Fruit fly (Drosophila melanogaster) whole organism, embryonic: ENCODE measurements around the gene CAH3.
A peak's percentile ranks its signal among the peaks of the same experiment; 100 is the strongest.

Source experiments
- CG10267 ChIP-seq: fragments of 200-800 bp; sonication (Bioruptor generic); optimal IDR thresholded peaks from 2 replicates; lab custom pipeline; 2018; ENCODE audit warnings: missing biosample characterization, mild to moderate bottlenecking, missing genetic modification characterization, moderate library complexity
- CG11085 ChIP-seq: fragments of 200-800 bp; sonication (Bioruptor generic); IDR thresholded peaks from 2 replicates; pipeline ENCODE4 v1.3.6; 2022; ENCODE audit warnings: missing biosample characterization, missing genetic modification characterization
- CG11723 ChIP-seq: fragments of 200-800 bp; sonication (Bioruptor generic); optimal IDR thresholded peaks from 2 replicates; lab custom pipeline; 2017; ENCODE audit warnings: missing biosample characterization, mild to moderate bottlenecking, missing genetic modification characterization
- CG13296 ChIP-seq: fragments of 200-800 bp; sonication (Bioruptor generic); optimal IDR thresholded peaks from 3 replicates; lab custom pipeline; 2018; ENCODE audit warnings: missing biosample characterization, mild to moderate bottlenecking, missing genetic modification characterization
- CG13894 ChIP-seq: fragments of 200-800 bp; sonication (Bioruptor generic); optimal IDR thresholded peaks from 3 replicates; lab custom pipeline; 2018; ENCODE audit warnings: missing biosample characterization, mild to moderate bottlenecking, missing genetic modification characterization, moderate library complexity
- CG1792 ChIP-seq: fragments of 200-800 bp; sonication (Bioruptor generic); optimal IDR thresholded peaks from 2 replicates; lab custom pipeline; 2016; ENCODE audit warnings: missing biosample characterization, missing genetic modification characterization
- CG18599 ChIP-seq: fragments of 200-800 bp; sonication (Bioruptor generic); optimal IDR thresholded peaks from 3 replicates; lab custom pipeline; 2017; ENCODE audit warnings: missing biosample characterization, missing genetic modification characterization, mild to moderate bottlenecking, moderate library complexity, missing genetic modification reagents
- CG2889 ChIP-seq: fragments of 200-800 bp; sonication (Bioruptor generic); IDR thresholded peaks from 3 replicates; pipeline ENCODE4 v1.3.6; 2022; ENCODE audit warnings: missing biosample characterization, missing genetic modification characterization
- CG3065 ChIP-seq: fragments of 200-800 bp; sonication (Bioruptor generic); optimal IDR thresholded peaks from 2 replicates; lab custom pipeline; 2016; ENCODE audit warnings: missing biosample characterization, missing genetic modification characterization
- CG3163 ChIP-seq: fragments of 200-800 bp; sonication (Bioruptor generic); optimal IDR thresholded peaks from 3 replicates; lab custom pipeline; 2016; ENCODE audit warnings: missing biosample characterization, missing genetic modification characterization
- CG4617 ChIP-seq: fragments of 200-800 bp; sonication (Bioruptor generic); optimal IDR thresholded peaks from 3 replicates; lab custom pipeline; 2016; ENCODE audit warnings: missing biosample characterization, missing genetic modification characterization, borderline replicate concordance
- CG6689 ChIP-seq: fragments of 200-800 bp; sonication (Bioruptor generic); IDR thresholded peaks from 2 replicates; pipeline ENCODE4 v1.3.6; 2022; ENCODE audit warnings: missing biosample characterization, missing genetic modification characterization
- CG6765 ChIP-seq: fragments of 200-800 bp; sonication (Bioruptor generic); optimal IDR thresholded peaks from 3 replicates; lab custom pipeline; 2017; ENCODE audit warnings: missing biosample characterization, mild to moderate bottlenecking, missing genetic modification characterization
- CG8281 ChIP-seq: fragments of 200-800 bp; sonication (Bioruptor generic); optimal IDR thresholded peaks from 2 replicates; lab custom pipeline; 2018; ENCODE audit warnings: missing biosample characterization, mild to moderate bottlenecking, missing genetic modification characterization, moderate library complexity
- CHES-1-like ChIP-seq: fragments of 200-800 bp; sonication (Bioruptor generic); optimal IDR thresholded peaks from 2 replicates; lab custom pipeline; 2016; ENCODE audit warnings: missing biosample characterization, missing genetic modification characterization
- Chrac-16 ChIP-seq: fragments of 200-800 bp; sonication (Bioruptor generic); optimal IDR thresholded peaks from 3 replicates; lab custom pipeline; 2016; ENCODE audit warnings: missing biosample characterization, missing genetic modification characterization
- CrebB ChIP-seq: fragments of 200-800 bp; sonication (Bioruptor generic); optimal IDR thresholded peaks from 3 replicates; lab custom pipeline; 2018; ENCODE audit warnings: missing biosample characterization, mild to moderate bottlenecking, missing genetic modification characterization
- ERR ChIP-seq: fragments of 200-800 bp; sonication (Bioruptor generic); optimal IDR thresholded peaks from 2 replicates; lab custom pipeline; 2016; ENCODE audit warnings: missing biosample characterization, missing genetic modification characterization
- Ets65A ChIP-seq: fragments of 200-800 bp; sonication (Bioruptor generic); peaks from one replicate; lab custom pipeline; 2016; ENCODE audit warnings: missing biosample characterization, missing genetic modification characterization
- Fer1 ChIP-seq: fragments of 200-800 bp; sonication (Bioruptor generic); optimal IDR thresholded peaks from 2 replicates; lab custom pipeline; 2017; ENCODE audit warnings: missing biosample characterization, mild to moderate bottlenecking, missing genetic modification characterization
- Fer3 ChIP-seq: fragments of 200-800 bp; sonication (Bioruptor generic); optimal IDR thresholded peaks from 2 replicates; lab custom pipeline; 2018; ENCODE audit warnings: missing biosample characterization, mild to moderate bottlenecking, missing genetic modification characterization, moderate library complexity
- Hey ChIP-seq: fragments of 200-800 bp; sonication (Bioruptor generic); optimal IDR thresholded peaks from 3 replicates; lab custom pipeline; 2018; ENCODE audit warnings: missing biosample characterization, mild to moderate bottlenecking, missing genetic modification characterization
- MESR4 ChIP-seq: fragments of 200-800 bp; sonication (Bioruptor generic); optimal IDR thresholded peaks from 2 replicates; lab custom pipeline; 2018; ENCODE audit warnings: missing biosample characterization, mild to moderate bottlenecking, missing genetic modification characterization, moderate library complexity
- Max ChIP-seq: fragments of 200-800 bp; sonication (Bioruptor generic); optimal IDR thresholded peaks from 2 replicates; lab custom pipeline; 2016; ENCODE audit warnings: missing biosample characterization, mild to moderate bottlenecking, missing genetic modification characterization
- Nf-YC ChIP-seq: fragments of 200-800 bp; optimal IDR thresholded peaks from 3 replicates; lab custom pipeline; 2019; ENCODE audit warnings: missing biosample characterization, mild to moderate bottlenecking, missing genetic modification characterization, moderate library complexity
- Pdp1 ChIP-seq, 2 experiments: fragments of 200-800 bp; sonication (Bioruptor generic); optimal IDR thresholded peaks; 3 replicates each; lab custom pipeline; 2016; ENCODE audit warnings: missing biosample characterization in 2 of 2, missing genetic modification characterization in 2 of 2, mild to moderate bottlenecking in 1 of 2, moderate library complexity in 1 of 2
- Poxn ChIP-seq: fragments of 200-800 bp; sonication (Bioruptor generic); IDR thresholded peaks from 2 replicates; pipeline ENCODE4 v1.3.6; 2022; ENCODE audit warnings: missing biosample characterization, missing genetic modification characterization
- Rx ChIP-seq: fragments of 200-800 bp; sonication (Bioruptor generic); IDR thresholded peaks from 2 replicates; pipeline ENCODE4 v1.3.6; 2022; ENCODE audit warnings: missing biosample characterization, missing genetic modification characterization
- Scr ChIP-seq: fragments of 200-800 bp; sonication (Bioruptor generic); IDR thresholded peaks from 2 replicates; pipeline ENCODE4 v1.3.6; 2022; ENCODE audit warnings: missing biosample characterization, missing genetic modification characterization; ENCODE audit not compliant: partially characterized antibody
- Sox102F ChIP-seq: fragments of 200-800 bp; sonication (Bioruptor generic); optimal IDR thresholded peaks from 2 replicates; lab custom pipeline; 2018; ENCODE audit warnings: missing biosample characterization, mild to moderate bottlenecking, missing genetic modification characterization, moderate library complexity
- bab2 ChIP-seq: fragments of 200-800 bp; sonication (Bioruptor generic); optimal IDR thresholded peaks from 2 replicates; lab custom pipeline; 2016; ENCODE audit warnings: missing biosample characterization, missing genetic modification characterization
- btn ChIP-seq: fragments of 200-800 bp; sonication (Bioruptor generic); optimal IDR thresholded peaks from 2 replicates; lab custom pipeline; 2016; ENCODE audit warnings: missing biosample characterization, missing genetic modification characterization
- chif ChIP-seq, 2 experiments: fragments of 200-800 bp; sonication (Bioruptor generic); optimal IDR thresholded peaks; 3 replicates each; lab custom pipeline; 2016; ENCODE audit warnings: missing biosample characterization in 2 of 2, missing genetic modification characterization in 2 of 2
- gcm ChIP-seq: fragments of 200-800 bp; sonication (Bioruptor generic); optimal IDR thresholded peaks from 2 replicates; lab custom pipeline; 2019; ENCODE audit warnings: missing biosample characterization, mild to moderate bottlenecking, missing genetic modification characterization, moderate library complexity
- gcm2 ChIP-seq: fragments of 200-800 bp; sonication (Bioruptor generic); optimal IDR thresholded peaks from 2 replicates; lab custom pipeline; 2016; ENCODE audit warnings: missing biosample characterization, missing genetic modification characterization
- gem ChIP-seq: fragments of 200-800 bp; sonication (Bioruptor generic); optimal IDR thresholded peaks from 2 replicates; lab custom pipeline; 2019; ENCODE audit warnings: missing biosample characterization, mild to moderate bottlenecking, missing genetic modification characterization, moderate library complexity
- gt ChIP-seq: fragments of 200-800 bp; sonication (Bioruptor generic); IDR thresholded peaks from 2 replicates; pipeline ENCODE4 v1.3.6; 2022; ENCODE audit warnings: missing biosample characterization, missing genetic modification characterization
- klu ChIP-seq: fragments of 200-800 bp; sonication (Bioruptor generic); IDR thresholded peaks from 2 replicates; pipeline ENCODE4 v1.3.6; 2022; ENCODE audit warnings: missing biosample characterization, missing genetic modification characterization
- knrl ChIP-seq: fragments of 200-800 bp; sonication (Bioruptor generic); IDR thresholded peaks from 3 replicates; pipeline ENCODE4 v1.3.6; 2022; ENCODE audit warnings: missing biosample characterization, missing genetic modification characterization; ENCODE audit not compliant: partially characterized antibody
- nau ChIP-seq: fragments of 200-800 bp; sonication (Bioruptor generic); optimal IDR thresholded peaks from 3 replicates; lab custom pipeline; 2017; ENCODE audit warnings: missing biosample characterization, mild to moderate bottlenecking, missing genetic modification characterization, missing genetic modification reagents
- nerfin-1 ChIP-seq: fragments of 200-800 bp; sonication (Bioruptor generic); optimal IDR thresholded peaks from 3 replicates; lab custom pipeline; 2019; ENCODE audit warnings: missing biosample characterization, mild to moderate bottlenecking, missing genetic modification characterization, moderate library complexity
- phol ChIP-seq: fragments of 200-800 bp; sonication (Bioruptor generic); optimal IDR thresholded peaks from 3 replicates; lab custom pipeline; 2018; ENCODE audit warnings: missing biosample characterization, mild to moderate bottlenecking, missing genetic modification characterization, moderate library complexity
- prd ChIP-seq, 3 experiments: fragments of >200 bp in 2 of 3; fragments of 200-800 bp in 1 of 3; sonication (Bioruptor generic) in 1 of 3; optimal IDR thresholded peaks in 2 of 3; IDR thresholded peaks in 1 of 3; 2 replicates in 2 of 3; 3 replicates in 1 of 3; pipeline versions ENCODE4 v1.3.6 to Lab custom; 2017 to 2022; ENCODE audit warnings: missing biosample characterization in 1 of 3, missing genetic modification characterization in 1 of 3
- sima ChIP-seq: fragments of 200-800 bp; sonication (Bioruptor generic); optimal IDR thresholded peaks from 2 replicates; lab custom pipeline; 2016; ENCODE audit warnings: missing biosample characterization, missing genetic modification characterization
- slbo ChIP-seq: fragments of 200-800 bp; sonication (Bioruptor generic); IDR thresholded peaks from 2 replicates; pipeline ENCODE4 v1.3.6; 2022; ENCODE audit warnings: missing biosample characterization, missing genetic modification characterization
- sug ChIP-seq: fragments of 200-800 bp; optimal IDR thresholded peaks from 2 replicates; lab custom pipeline; 2019; ENCODE audit warnings: missing biosample characterization, mild to moderate bottlenecking, missing genetic modification characterization, moderate library complexity
- tap ChIP-seq: fragments of 200-800 bp; optimal IDR thresholded peaks from 3 replicates; lab custom pipeline; 2019; ENCODE audit warnings: missing biosample characterization, mild to moderate bottlenecking, missing genetic modification characterization, moderate library complexity
- tgo ChIP-seq: fragments of 200-800 bp; sonication (Bioruptor generic); IDR thresholded peaks from 3 replicates; pipeline ENCODE4 v1.3.6; 2022; ENCODE audit warnings: missing biosample characterization, missing genetic modification characterization
- tx ChIP-seq: fragments of 200-800 bp; sonication (Bioruptor generic); optimal IDR thresholded peaks from 2 replicates; lab custom pipeline; 2016; ENCODE audit warnings: missing biosample characterization, missing genetic modification characterization
- vfl ChIP-seq: fragments of 200-800 bp; sonication (Bioruptor generic); optimal IDR thresholded peaks from 2 replicates; lab custom pipeline; 2016; ENCODE audit warnings: missing biosample characterization, missing genetic modification characterization

CAH3 gene

DNA sequence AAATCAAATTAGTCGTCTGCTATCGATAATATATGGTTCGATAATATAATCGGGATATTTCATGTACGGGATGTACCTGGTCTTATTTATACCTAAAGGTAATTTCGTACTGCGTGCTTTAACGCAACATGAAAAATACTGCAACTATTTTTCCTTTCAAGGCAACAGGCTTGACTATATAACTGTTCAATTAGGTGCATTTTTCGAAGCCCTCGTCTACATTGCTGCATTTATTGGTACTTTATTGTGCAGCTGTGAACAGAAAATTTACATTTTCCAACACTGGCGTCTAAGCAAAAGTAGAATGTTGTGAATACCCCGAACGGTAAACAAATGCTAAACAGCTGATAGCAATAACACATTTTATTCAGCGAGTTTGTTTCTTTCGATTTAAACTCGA lies 9.0 kb downstream of the CAH3 start, which contains the start of the genes Ppt1 and Ogg1 (continued):
- TF ChIP-seq Fer3 (tag; lab: Kevin White, UChicago): peak; percentile 13
- TF ChIP-seq nerfin-1 (tag; lab: Kevin White, UChicago): peak; percentile 40
- no peak for TF ChIP-seq Poxn (GFP tag; lab: Robert Waterston, UW)
- TF ChIP-seq knrl (GFP tag; lab: Robert Waterston, UW): peak; percentile 44; the same call in 2 of the 3 replicates
- no peak for TF ChIP-seq CG3065
- no peak for TF ChIP-seq gcm2 (GFP tag; lab: Kevin White, UChicago)
- TF ChIP-seq CG1792 (GFP tag; lab: Kevin White, UChicago): peak; percentile 2
- peak; percentile 30 for TF ChIP-seq MESR4 (GFP tag; lab: Kevin White, UChicago)
- no peak for TF ChIP-seq nau (GFP tag; lab: Kevin White, UChicago)
- peak; percentile 33; the same call in 1 of the 3 replicates for TF ChIP-seq tgo (GFP tag; lab: Robert Waterston, UW)
- TF ChIP-seq tap (tag; lab: Kevin White, UChicago): peak; percentile 31
- no peak for TF ChIP-seq prd (optimal IDR thresholded peaks at IDR 0.05; lab: Kevin White, UChicago)
- peak; percentile 45; the same call in 1 of the 3 replicates for TF ChIP-seq prd (GFP tag; IDR thresholded peaks at IDR 0.05; lab: Robert Waterston, UW)
- TF ChIP-seq CG8281: no peak
- TF ChIP-seq sug (tag; lab: Kevin White, UChicago): peak; percentile 60
- TF ChIP-seq Nf-YC (tag; lab: Kevin White, UChicago): peak; percentile 23
- TF ChIP-seq CG13894 (tag; lab: Kevin White, UChicago): peak; percentile 48
- peak; percentile 60 for TF ChIP-seq Scr (GFP tag; lab: Robert Waterston, UW)
- TF ChIP-seq bab2 (GFP tag; lab: Kevin White, UChicago): peak; percentile 54
- TF ChIP-seq slbo (GFP tag; lab: Robert Waterston, UW): peak; percentile 62
- peak; percentile 95 for TF ChIP-seq CG10267 (tag; lab: Kevin White, UChicago)
- TF ChIP-seq klu: 0 out of 2 replicates have a peak, but pooled peaks have one; percentile 9
- peak in 1 of 2 experiments; percentile 47 for TF ChIP-seq chif (GFP tag; optimal IDR thresholded peaks at IDR 0.05; lab: Kevin White, UChicago)
- no peak for TF ChIP-seq ERR (GFP tag; lab: Kevin White, UChicago)
- peak; percentile 49 for TF ChIP-seq CG18599 (GFP tag; lab: Kevin White, UChicago)
- TF ChIP-seq CG11723: no peak
- peak; percentile 10 for TF ChIP-seq gcm (GFP tag; lab: Kevin White, UChicago)
- peak; percentile 61 for TF ChIP-seq Chrac-16 (GFP tag; lab: Kevin White, UChicago)
- peak; percentile 36 for TF ChIP-seq Max (GFP tag; lab: Kevin White, UChicago)
- peak; percentile 64 for TF ChIP-seq CHES-1-like (GFP tag; lab: Kevin White, UChicago)
- TF ChIP-seq Pdp1 (GFP tag; optimal IDR thresholded peaks at IDR 0.05; lab: Kevin White, UChicago): peak; percentile 56 to 64
- TF ChIP-seq CG3163 (GFP tag; lab: Kevin White, UChicago): peak; percentile 47
- TF ChIP-seq Fer1: peak; percentile 55
- no peak for TF ChIP-seq Rx (GFP tag; lab: Robert Waterston, UW)
- TF ChIP-seq gt (GFP tag; lab: Robert Waterston, UW): no peak
- TF ChIP-seq vfl: peak; percentile 34
- TF ChIP-seq phol (tag; lab: Kevin White, UChicago): peak; percentile 55
- TF ChIP-seq gem: peak; percentile 60
- TF ChIP-seq CG13296 (GFP tag; lab: Kevin White, UChicago): peak; percentile 39
- TF ChIP-seq tx (GFP tag; lab: Kevin White, UChicago): peak; percentile 61
- TF ChIP-seq CG6765: no peak
- no peak for TF ChIP-seq CG11085 (GFP tag; lab: Robert Waterston, UW)
- TF ChIP-seq CrebB (tag; lab: Kevin White, UChicago): peak; percentile 3
- no peak for TF ChIP-seq Hey (tag; lab: Kevin White, UChicago)
- TF ChIP-seq btn (GFP tag; lab: Kevin White, UChicago): no peak
- TF ChIP-seq sima (GFP tag; lab: Kevin White, UChicago): peak; percentile 37
- peak; percentile 42 for TF ChIP-seq CG6689
- peak; percentile 39 for TF ChIP-seq Sox102F (GFP tag; lab: Kevin White, UChicago)
- TF ChIP-seq CG4617 (GFP tag; lab: Kevin White, UChicago): peak; percentile 62
- TF ChIP-seq CG2889 (GFP tag; lab: Robert Waterston, UW): no peak
- peak; percentile 93 for TF ChIP-seq Ets65A (GFP tag; lab: Kevin White, UChicago)
